Fruit fly (Drosophila melanogaster): Measurements from ENCODE around the gene CG12219.

Gene CG12219

DNA sequence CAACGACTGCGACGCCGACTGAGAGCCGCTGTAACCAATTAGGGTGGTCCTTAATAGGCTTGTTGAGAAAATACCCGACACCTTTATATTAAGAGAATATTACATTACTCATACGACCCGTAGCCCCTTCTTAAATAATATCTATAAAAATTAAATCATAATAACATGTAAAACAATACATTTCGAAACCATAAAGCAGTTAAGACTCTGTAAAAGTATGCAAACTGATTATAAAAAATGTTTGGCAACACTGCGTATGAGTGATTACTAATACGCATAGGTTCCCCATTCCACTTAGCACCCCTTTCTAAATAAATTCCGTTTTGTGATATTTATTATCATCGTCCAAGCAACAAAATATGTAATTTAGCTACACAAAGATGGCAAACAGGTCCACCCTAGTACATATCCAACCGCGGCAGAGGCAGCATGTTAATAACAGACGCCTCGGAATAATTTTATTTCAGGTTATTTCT, 39.5 kb upstream of the CG12219 start (continued):
- TF ChIP-seq CG15696 (tag; optimal IDR thresholded peaks at IDR 0.05), result no peak
- TF ChIP-seq rib (GFP tag; IDR thresholded peaks at IDR 0.05), result peak; percentile 45; the same call in 1 of the 2 replicates
- peak; percentile 39 for TF ChIP-seq CrebB (tag; optimal IDR thresholded peaks at IDR 0.05)
- no peak for TF ChIP-seq chm (GFP tag; IDR thresholded peaks at IDR 0.05)
- TF ChIP-seq ken (GFP tag; IDR thresholded peaks at IDR 0.05), result no peak
- no peak for TF ChIP-seq CG17186 (GFP tag; optimal IDR thresholded peaks at IDR 0.05)
- TF ChIP-seq danr (GFP tag; IDR thresholded peaks at IDR 0.05), result no peak
- TF ChIP-seq tll (GFP tag; optimal IDR thresholded peaks at IDR 0.05), result no peak
- TF ChIP-seq gsb-n (tag; optimal IDR thresholded peaks at IDR 0.05), result peak; percentile 51
- peak; percentile 67 for TF ChIP-seq fd96Cb (tag; optimal IDR thresholded peaks at IDR 0.05)
- peak; percentile 28; the same call in 1 of the 2 replicates for TF ChIP-seq ssp (GFP tag; IDR thresholded peaks at IDR 0.05)
- TF ChIP-seq wor (GFP tag; IDR thresholded peaks at IDR 0.05), result 0 out of 2 replicates have a peak, but pooled peaks have one; percentile 30
- TF ChIP-seq Jarid2 (GFP tag; optimal IDR thresholded peaks at IDR 0.05), result peak; percentile 32
- peak; percentile 15 for TF ChIP-seq CG1602 (GFP tag; optimal IDR thresholded peaks at IDR 0.05)
- peak; percentile 71 for TF ChIP-seq Sox102F (GFP tag; optimal IDR thresholded peaks at IDR 0.05)
- peak; percentile 28 for TF ChIP-seq fd64A (GFP tag; optimal IDR thresholded peaks at IDR 0.05)
- peak; percentile 61 for TF ChIP-seq CG5245 (GFP tag; optimal IDR thresholded peaks at IDR 0.05)
- TF ChIP-seq Xrp1 (GFP tag; IDR thresholded peaks at IDR 0.05), result peak; percentile 66
- TF ChIP-seq al (GFP tag; IDR thresholded peaks at IDR 0.05), result peak; percentile 57
- TF ChIP-seq tin (GFP tag; optimal IDR thresholded peaks at IDR 0.05), result peak; percentile 44
- TF ChIP-seq corto (GFP tag; optimal IDR thresholded peaks at IDR 0.05), result peak; percentile 15
- no peak; the same call in 1 of the 2 replicates for TF ChIP-seq MBD-R2 (GFP tag; IDR thresholded peaks at IDR 0.05)
- TF ChIP-seq nau (GFP tag; optimal IDR thresholded peaks at IDR 0.05), result peak; percentile 81
- peak; percentile 31; the same call in 1 of the 2 replicates for TF ChIP-seq CG14014 (GFP tag; IDR thresholded peaks at IDR 0.05)
- TF ChIP-seq CG15011 (GFP tag; optimal IDR thresholded peaks at IDR 0.05), result peak; percentile 77
- TF ChIP-seq usp (GFP tag; optimal IDR thresholded peaks at IDR 0.05), result no peak
- peak; percentile 61 for TF ChIP-seq CG10431 (GFP tag; optimal IDR thresholded peaks at IDR 0.05)
- TF ChIP-seq Oli (tag; optimal IDR thresholded peaks at IDR 0.05), result peak; percentile 86
- TF ChIP-seq pan (optimal IDR thresholded peaks at IDR 0.05), result no peak
- TF ChIP-seq pan (GFP tag; optimal IDR thresholded peaks at IDR 0.05 in 1 of 2, IDR thresholded peaks at IDR 0.05 in 1 of 2), result peak in 1 of 2 experiments; percentile 38
- TF ChIP-seq hth (optimal IDR thresholded peaks at IDR 0.05), result no peak
- no peak for TF ChIP-seq Myb (GFP tag; optimal IDR thresholded peaks at IDR 0.05)
- no peak for TF ChIP-seq CG15073 (GFP tag; optimal IDR thresholded peaks at IDR 0.05)
- TF ChIP-seq dmrt11E (tag; optimal IDR thresholded peaks at IDR 0.05), result peak; percentile 25
- peak; percentile 7 for TF ChIP-seq Bteb2 (GFP tag; optimal IDR thresholded peaks at IDR 0.05)
- TF ChIP-seq Med (GFP tag), result peak; percentile 81
- no peak for TF ChIP-seq CG10565 (GFP tag; optimal IDR thresholded peaks at IDR 0.05)
- peak; percentile 13 for TF ChIP-seq CG13123 (GFP tag; optimal IDR thresholded peaks at IDR 0.05)
- TF ChIP-seq CG6683 (GFP tag; optimal IDR thresholded peaks at IDR 0.05), result peak; percentile 57
- peak; percentile 5 for TF ChIP-seq wek (GFP tag; optimal IDR thresholded peaks at IDR 0.05)
- no peak for TF ChIP-seq cg (GFP tag; optimal IDR thresholded peaks at IDR 0.05)
- TF ChIP-seq CG4730 (GFP tag; IDR thresholded peaks at IDR 0.05), result no peak
- peak; percentile 30 for TF ChIP-seq CG8290 (GFP tag; optimal IDR thresholded peaks at IDR 0.05)
- peak; percentile 6 to 64 for TF ChIP-seq CG8290 (tag; optimal IDR thresholded peaks at IDR 0.05)
- TF ChIP-seq zf30C (GFP tag; optimal IDR thresholded peaks at IDR 0.05), result no peak
- TF ChIP-seq abd-A (tag; optimal IDR thresholded peaks at IDR 0.05), result no peak
- no peak for TF ChIP-seq repo (GFP tag; optimal IDR thresholded peaks at IDR 0.05)
- TF ChIP-seq Fer3 (tag; optimal IDR thresholded peaks at IDR 0.05), result peak; percentile 62
- no peak for TF ChIP-seq CG17802 (tag; optimal IDR thresholded peaks at IDR 0.05)
- peak; percentile 87 for TF ChIP-seq Hmr (GFP tag; optimal IDR thresholded peaks at IDR 0.05)
- TF ChIP-seq CG9437 (GFP tag; optimal IDR thresholded peaks at IDR 0.05), result peak; percentile 71
